Fruit fly (Drosophila melanogaster) S2 (cell line): ENCODE data around the gene CG17292.

Source experiments
- CG8478 ChIP-seq: fragments of >200 bp; optimal IDR thresholded peaks from 2 replicates; lab custom pipeline; 2018
- CTCF ChIP-seq, 2 experiments: fragments of >200 bp; optimal IDR thresholded peaks; 2 replicates each; lab custom pipeline; 2018

dm6 chr2L:8421717-8422116 is 51.5 kb downstream of the CG17292 start:
- TF ChIP-seq CTCF (optimal IDR thresholded peaks at IDR 0.05; lab: Kevin White, UChicago): no peak
- no peak for TF ChIP-seq CG8478 (lab: Kevin White, UChicago)
